Worm (Caenorhabditis elegans) whole organism, L4 larva: ENCODE measurements around the gene acdh-10.

Experiments
- F26F4.8 ChIP-seq: fragments of 200-800 bp; sonication (Bioruptor generic); conservative IDR thresholded peaks from 2 replicates; pipeline ENCODE4 v1.3.6; 2022; ENCODE audit warnings: missing genetic modification characterization, missing compliant biosample characterization
- ztf-11 ChIP-seq: fragments of 150-350 bp; optimal IDR thresholded peaks from 2 replicates; lab custom pipeline; 2014; ENCODE audit warnings: missing biosample characterization, missing genetic modification characterization

DNA sequence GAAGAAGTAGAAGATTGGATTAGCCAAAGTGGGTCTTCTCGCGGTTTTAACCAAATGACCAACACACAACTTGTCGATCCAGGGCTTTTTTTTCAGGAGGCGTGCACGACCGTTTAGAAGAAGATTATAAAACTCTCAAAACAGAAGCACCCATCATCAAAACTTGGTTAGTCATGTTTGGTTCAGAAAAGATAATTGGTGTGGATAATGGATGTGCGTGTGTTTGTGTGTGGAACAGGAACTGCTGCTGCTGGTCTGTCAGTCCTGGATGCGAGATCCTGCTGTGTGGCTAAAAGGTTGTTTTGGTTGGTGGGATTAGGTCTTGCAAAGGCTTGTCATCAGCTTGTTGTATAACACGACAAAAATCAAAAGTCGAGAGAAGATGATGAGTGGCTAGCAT lies 11.3 kb downstream of the acdh-10 start:
- TF ChIP-seq F26F4.8 (GFP tag; lab: Robert Waterston, UW): no peak
- TF ChIP-seq ztf-11 (tag; lab: Kevin White, UChicago): no peak
